Worm (Caenorhabditis elegans) whole organism, late embryonic: Measurements from ENCODE around the gene M163.22.

ENCODE experiments used
- C38D4.7 ChIP-seq: fragments of 200-800 bp; sonication (Bioruptor generic); optimal IDR thresholded peaks from 2 replicates; lab custom pipeline; 2018; ENCODE audit warnings: mild to moderate bottlenecking, missing genetic modification characterization, moderate library complexity, missing compliant biosample characterization
- Y22D7AL.16 ChIP-seq: sonication (generic microtip); optimal IDR thresholded peaks from 2 replicates; lab custom pipeline; 2016; ENCODE audit warnings: missing genetic modification characterization, missing compliant biosample characterization
- ahr-1 ChIP-seq: sonication (generic microtip); optimal IDR thresholded peaks from 2 replicates; lab custom pipeline; 2016; ENCODE audit warnings: missing genetic modification characterization, missing compliant biosample characterization
- ama-1 ChIP-seq: fragments of 150-350 bp; optimal IDR thresholded peaks from 2 replicates; lab custom pipeline; 2014
- ceh-14 ChIP-seq: sonication (generic microtip); optimal IDR thresholded peaks from 2 replicates; lab custom pipeline; 2016; ENCODE audit warnings: missing genotype, missing genetic modification characterization, missing compliant biosample characterization
- ceh-18 ChIP-seq: sonication (generic microtip); optimal IDR thresholded peaks from 2 replicates; lab custom pipeline; 2016; ENCODE audit warnings: missing genetic modification characterization, missing compliant biosample characterization
- ceh-19 ChIP-seq: fragments of 200-800 bp; sonication (Bioruptor generic); optimal IDR thresholded peaks from 2 replicates; lab custom pipeline; 2018; ENCODE audit warnings: mild to moderate bottlenecking, missing genetic modification characterization, missing compliant biosample characterization
- ceh-2 ChIP-seq: sonication (generic microtip); optimal IDR thresholded peaks from 2 replicates; lab custom pipeline; 2016; ENCODE audit warnings: missing genotype, missing genetic modification characterization, missing compliant biosample characterization
- ceh-22 ChIP-seq: sonication (generic microtip); optimal IDR thresholded peaks from 2 replicates; lab custom pipeline; 2017; ENCODE audit warnings: missing biosample characterization, missing genetic modification characterization
- ceh-30 ChIP-seq: fragments of 150-350 bp; optimal IDR thresholded peaks from 2 replicates; lab custom pipeline; 2014; ENCODE audit warnings: missing biosample characterization, missing genetic modification characterization
- ceh-31 ChIP-seq: sonication (generic microtip); optimal IDR thresholded peaks from 2 replicates; lab custom pipeline; 2016; ENCODE audit warnings: missing genetic modification characterization, missing compliant biosample characterization
- ceh-9 ChIP-seq: sonication (generic microtip); optimal IDR thresholded peaks from 2 replicates; lab custom pipeline; 2016; ENCODE audit warnings: mild to moderate bottlenecking, missing genetic modification characterization, inconsistent platforms, missing compliant biosample characterization
- che-1 ChIP-seq: sonication (generic microtip); optimal IDR thresholded peaks from 2 replicates; lab custom pipeline; 2016; ENCODE audit warnings: mild to moderate bottlenecking, missing genetic modification characterization, missing compliant biosample characterization
- dmd-4 ChIP-seq: sonication (generic microtip); optimal IDR thresholded peaks from 2 replicates; lab custom pipeline; 2016; ENCODE audit warnings: borderline replicate concordance, missing genetic modification characterization, missing compliant biosample characterization
- dve-1 ChIP-seq: sonication (generic microtip); optimal IDR thresholded peaks from 2 replicates; lab custom pipeline; 2017; ENCODE audit warnings: antibody characterized with exemption, mild to moderate bottlenecking, missing genetic modification characterization, missing compliant biosample characterization
- elt-4 ChIP-seq: sonication (generic microtip); optimal IDR thresholded peaks from 2 replicates; lab custom pipeline; 2016; ENCODE audit warnings: missing genetic modification characterization, missing compliant biosample characterization
- ets-4 ChIP-seq: sonication (generic microtip); optimal IDR thresholded peaks from 2 replicates; lab custom pipeline; 2016; ENCODE audit warnings: missing genetic modification characterization, missing compliant biosample characterization
- gmeb-2 ChIP-seq: sonication (generic microtip); optimal IDR thresholded peaks from 2 replicates; lab custom pipeline; 2016; ENCODE audit warnings: missing genetic modification characterization, inconsistent platforms, missing compliant biosample characterization
- hlh-13 ChIP-seq: fragments of 200-800 bp; sonication (Bioruptor generic); optimal IDR thresholded peaks from 2 replicates; lab custom pipeline; 2018; ENCODE audit warnings: mild to moderate bottlenecking, missing genetic modification characterization, missing compliant biosample characterization
- hlh-30 ChIP-seq: sonication (generic microtip); optimal IDR thresholded peaks from 2 replicates; lab custom pipeline; 2017; ENCODE audit warnings: antibody characterized with exemption, missing genetic modification characterization, missing compliant biosample characterization; ENCODE audit not compliant: insufficient read depth
- hlh-6 ChIP-seq: sonication (generic microtip); optimal IDR thresholded peaks from 2 replicates; lab custom pipeline; 2016; ENCODE audit warnings: missing genotype, missing genetic modification characterization, missing compliant biosample characterization
- hlh-8 ChIP-seq: sonication (generic microtip); optimal IDR thresholded peaks from 2 replicates; lab custom pipeline; 2016; ENCODE audit warnings: missing genotype, missing genetic modification characterization, missing compliant biosample characterization
- madf-2 ChIP-seq: sonication (generic microtip); optimal IDR thresholded peaks from 2 replicates; lab custom pipeline; 2017; ENCODE audit warnings: missing genetic modification characterization, missing compliant biosample characterization
- mec-3 ChIP-seq: sonication (generic microtip); optimal IDR thresholded peaks from 2 replicates; lab custom pipeline; 2016; ENCODE audit warnings: borderline replicate concordance, missing genetic modification characterization, missing compliant biosample characterization
- nfya-1 ChIP-seq: sonication (generic microtip); optimal IDR thresholded peaks from 2 replicates; lab custom pipeline; 2017; ENCODE audit warnings: missing genetic modification characterization, mild to moderate bottlenecking, missing compliant biosample characterization, antibody characterized with exemption, moderate library complexity
- nhr-11 ChIP-seq: fragments of 150-350 bp; optimal IDR thresholded peaks from 2 replicates; lab custom pipeline; 2014; ENCODE audit warnings: missing biosample characterization, missing genetic modification characterization
- npax-4 ChIP-seq: sonication (generic microtip); optimal IDR thresholded peaks from 2 replicates; lab custom pipeline; 2016; ENCODE audit warnings: missing genetic modification characterization, missing compliant biosample characterization
- pag-3 ChIP-seq: sonication (generic microtip); optimal IDR thresholded peaks from 2 replicates; lab custom pipeline; 2016; ENCODE audit warnings: missing compliant biosample characterization, missing genetic modification characterization, borderline replicate concordance
- pat-9 ChIP-seq: fragments of 200-800 bp; sonication (Bioruptor generic); optimal IDR thresholded peaks from 2 replicates; lab custom pipeline; 2018; ENCODE audit warnings: mild to moderate bottlenecking, missing genetic modification characterization, moderate library complexity, missing compliant biosample characterization
- pha-4 ChIP-seq: fragments of 150-350 bp; optimal IDR thresholded peaks from 2 replicates; lab custom pipeline; 2018; ENCODE audit warnings: missing biosample characterization, missing genetic modification reagents, missing genetic modification characterization
- pros-1 ChIP-seq: fragments of 150-350 bp; optimal IDR thresholded peaks from 2 replicates; lab custom pipeline; 2014; ENCODE audit warnings: missing biosample characterization, missing genetic modification reagents, missing genetic modification characterization
- ref-2 ChIP-seq: sonication (generic microtip); optimal IDR thresholded peaks from 2 replicates; lab custom pipeline; 2016; ENCODE audit warnings: missing genetic modification characterization, missing compliant biosample characterization
- sdc-2 ChIP-seq: sonication (generic microtip); optimal IDR thresholded peaks from 2 replicates; lab custom pipeline; 2016; ENCODE audit warnings: missing genotype, missing genetic modification characterization, missing compliant biosample characterization
- sox-2 ChIP-seq: fragments of 200-800 bp; sonication (Bioruptor generic); IDR thresholded peaks from 2 replicates; pipeline ENCODE4 v1.3.6; 2022; ENCODE audit warnings: missing genetic modification reagents, missing genetic modification characterization, missing compliant biosample characterization
- sox-4 ChIP-seq: sonication (generic microtip); optimal IDR thresholded peaks from 2 replicates; lab custom pipeline; 2017; ENCODE audit warnings: mild to moderate bottlenecking, missing genetic modification characterization, inconsistent platforms, missing compliant biosample characterization
- tbx-7 ChIP-seq: sonication (generic microtip); optimal IDR thresholded peaks from 2 replicates; lab custom pipeline; 2016; ENCODE audit warnings: missing genotype, missing genetic modification characterization, missing compliant biosample characterization
- ttx-3 ChIP-seq: sonication (generic microtip); optimal IDR thresholded peaks from 2 replicates; lab custom pipeline; 2016; ENCODE audit warnings: missing genetic modification reagents, missing genetic modification characterization, missing compliant biosample characterization
- unc-3 ChIP-seq, 2 experiments: fragments of 200-800 bp in 1 of 2; sonication (Bioruptor generic) in 1 of 2; sonication (generic microtip) in 1 of 2; conservative IDR thresholded peaks in 1 of 2; optimal IDR thresholded peaks in 1 of 2; 2 replicates each; pipeline versions ENCODE4 v1.3.6 to Lab custom; 2016 to 2022; ENCODE audit warnings: missing compliant biosample characterization in 2 of 2, missing genetic modification characterization in 2 of 2, missing genetic modification reagents in 1 of 2
- unc-42 ChIP-seq: sonication (generic microtip); optimal IDR thresholded peaks from 2 replicates; lab custom pipeline; 2016; ENCODE audit warnings: missing genotype, missing genetic modification characterization, missing compliant biosample characterization
- unc-55 ChIP-seq: sonication (generic microtip); optimal IDR thresholded peaks from 2 replicates; lab custom pipeline; 2017; ENCODE audit warnings: missing biosample characterization, missing genetic modification reagents, missing genetic modification characterization
- unc-86 ChIP-seq: sonication (generic microtip); optimal IDR thresholded peaks from 2 replicates; lab custom pipeline; 2016; ENCODE audit warnings: missing genetic modification characterization, missing compliant biosample characterization
- ztf-16 ChIP-seq: sonication (generic microtip); optimal IDR thresholded peaks from 2 replicates; lab custom pipeline; 2017; ENCODE audit warnings: missing genetic modification characterization, missing compliant biosample characterization

Gene M163.22

ce11 chrX:14473740-14474139, 8.0 kb downstream of the M163.22 start, which contains the start of gene M163.5:
Gene M163.5, plus strand, starts transcription at chrX:14474040.
- TF ChIP-seq ahr-1 (tag; lab: Kevin White, UChicago) (no peak), ceh-2 (tag; lab: Kevin White, UChicago) (no peak), sox-2 (GFP tag; lab: Robert Waterston, UW) (no peak), nfya-1 (no peak), madf-2 (tag; lab: Kevin White, UChicago) (no peak), unc-86 (tag; lab: Kevin White, UChicago) (no peak), mec-3 (tag; lab: Kevin White, UChicago) (no peak), unc-3 (GFP tag; conservative IDR thresholded peaks at IDR 0.05; lab: Robert Waterston, UW) (no peak), unc-3 (tag; optimal IDR thresholded peaks at IDR 0.05; lab: Kevin White, UChicago) (no peak), sdc-2 (tag; lab: Kevin White, UChicago) (no peak), sox-4 (tag; lab: Kevin White, UChicago) (no peak), tbx-7 (tag; lab: Kevin White, UChicago) (no peak), hlh-6 (tag; lab: Kevin White, UChicago) (no peak), dve-1 (tag; lab: Kevin White, UChicago) (no peak), ref-2 (tag; lab: Kevin White, UChicago) (no peak), ceh-18 (tag; lab: Kevin White, UChicago) (no peak), ceh-9 (tag; lab: Kevin White, UChicago) (no peak), che-1 (tag; lab: Kevin White, UChicago) (no peak)

- TF ChIP-seq gmeb-2 (tag; lab: Kevin White, UChicago) (no peak), pag-3 (tag; lab: Kevin White, UChicago) (no peak), pat-9 (tag; lab: Kevin White, UChicago) (no peak), pha-4 (tag; lab: Kevin White, UChicago) (no peak), pros-1 (tag; lab: Kevin White, UChicago) (no peak), ceh-30 (tag; lab: Kevin White, UChicago) (no peak), unc-42 (tag; lab: Kevin White, UChicago) (no peak), ceh-2 (tag; lab: Kevin White, UChicago) (no peak), mec-3 (tag; lab: Kevin White, UChicago) (no peak), nhr-11 (tag; lab: Kevin White, UChicago) (no peak)
- TF ChIP-seq, all 69 proteins: peak for 0
These were observed 11.0 kb downstream of the M163.22 start for ce11 chrX:14476625-14477257.

ce11 chrX:14477338-14477737, 11.6 kb downstream of the M163.22 start:
- no peak for TF ChIP-seq ceh-2 (tag; lab: Kevin White, UChicago)
- no peak for TF ChIP-seq gmeb-2 (tag; lab: Kevin White, UChicago)
- no peak for TF ChIP-seq ahr-1 (tag; lab: Kevin White, UChicago)
- TF ChIP-seq unc-42 (tag; lab: Kevin White, UChicago) = no peak
- no peak for TF ChIP-seq ceh-22 (tag; lab: Kevin White, UChicago)
- no peak for TF ChIP-seq pha-4 (tag; lab: Kevin White, UChicago)
- TF ChIP-seq mec-3 (tag; lab: Kevin White, UChicago) = no peak
- TF ChIP-seq ttx-3 (tag; lab: Kevin White, UChicago) = no peak
- TF ChIP-seq ceh-31 (tag; lab: Kevin White, UChicago) = no peak
- TF ChIP-seq hlh-13 (GFP tag; lab: Kevin White, UChicago) = no peak
- no peak for TF ChIP-seq dmd-4 (tag; lab: Kevin White, UChicago)
- no peak for TF ChIP-seq npax-4
- TF ChIP-seq sox-2 (GFP tag; lab: Robert Waterston, UW) = no peak
- no peak for TF ChIP-seq ets-4
- TF ChIP-seq pag-3 (tag; lab: Kevin White, UChicago) = no peak
- TF ChIP-seq sox-4 (tag; lab: Kevin White, UChicago) = no peak

ce11 chrX:14478193-14478592, 12.5 kb downstream of the M163.22 start:
- TF ChIP-seq C38D4.7 (no peak), ztf-16 (tag; lab: Kevin White, UChicago) (no peak), hlh-8 (tag; lab: Kevin White, UChicago) (no peak), ceh-22 (tag; lab: Kevin White, UChicago) (no peak), hlh-30 (tag; lab: Kevin White, UChicago) (no peak), ceh-14 (tag; lab: Kevin White, UChicago) (no peak), ref-2 (tag; lab: Kevin White, UChicago) (no peak), mec-3 (tag; lab: Kevin White, UChicago) (no peak), pag-3 (tag; lab: Kevin White, UChicago) (no peak), elt-4 (no peak), ceh-19 (no peak), unc-55 (no peak), sox-2 (GFP tag; lab: Robert Waterston, UW) (no peak), ama-1 (lab: Kevin White, UChicago) (no peak), Y22D7AL.16 (tag; lab: Kevin White, UChicago) (no peak)
